Worm (Caenorhabditis elegans) whole organism, mixed stage, embryonic: ENCODE data around the gene F26G1.9.

Source experiments
- ceh-39 ChIP-seq: fragments of 150-350 bp; optimal IDR thresholded peaks from 2 replicates; lab custom pipeline; 2014; ENCODE audit warnings: missing biosample characterization, missing genetic modification characterization
- drap-1 ChIP-seq: fragments of 200-800 bp; sonication (Bioruptor generic); optimal IDR thresholded peaks from 3 replicates; lab custom pipeline; 2018; ENCODE audit warnings: mild to moderate bottlenecking, missing genetic modification characterization, missing compliant biosample characterization
- elt-3 ChIP-seq: fragments of 150-350 bp; optimal IDR thresholded peaks from 2 replicates; lab custom pipeline; 2014; ENCODE audit warnings: missing biosample characterization, missing genetic modification characterization
- mep-1 ChIP-seq: fragments of 150-350 bp; optimal IDR thresholded peaks from 2 replicates; lab custom pipeline; 2017; ENCODE audit warnings: missing biosample characterization, missing genetic modification reagents, missing genetic modification characterization, inconsistent platforms
- mls-2 ChIP-seq: sonication (generic microtip); optimal IDR thresholded peaks from 2 replicates; lab custom pipeline; 2016; ENCODE audit warnings: mild to moderate bottlenecking, missing genetic modification characterization, moderate library complexity, missing compliant biosample characterization
- pha-4 ChIP-seq: fragments of 150-350 bp; optimal IDR thresholded peaks from 2 replicates; lab custom pipeline; 2018; ENCODE audit warnings: missing biosample characterization, missing genetic modification reagents, missing genetic modification characterization
- unc-62 ChIP-seq: fragments of 150-350 bp; optimal IDR thresholded peaks from 2 replicates; lab custom pipeline; 2014; ENCODE audit warnings: missing biosample characterization, missing genetic modification reagents, missing genetic modification characterization

ce11 chrII:4786181-4786580 is 12.4 kb upstream of the F26G1.9 start, which contains the start of gene msp-3:
- TF ChIP-seq unc-62 (no peak), mep-1 (tag; lab: Kevin White, UChicago) (no peak), ceh-39 (tag; lab: Kevin White, UChicago) (no peak), mls-2 (tag; lab: Kevin White, UChicago) (no peak), elt-3 (tag; lab: Kevin White, UChicago) (no peak), pha-4 (tag; lab: Kevin White, UChicago) (no peak), drap-1 (no peak)
